Fruit fly (Drosophila melanogaster) whole organism, adult: ENCODE results near the gene Jarid2.

Experiments used
- CG11617 ChIP-seq: fragments of 200-800 bp; sonication (Bioruptor generic); optimal IDR thresholded peaks from 2 replicates; lab custom pipeline; 2017; ENCODE audit warnings: mild to moderate bottlenecking, missing biosample characterization, missing genetic modification reagents, missing genetic modification characterization
- CG12768 ChIP-seq: fragments of 200-800 bp; sonication (Bioruptor generic); optimal IDR thresholded peaks from 2 replicates; lab custom pipeline; 2017; ENCODE audit warnings: missing biosample characterization, missing genetic modification characterization, mild to moderate bottlenecking, moderate library complexity, missing genetic modification reagents
- CG14711 ChIP-seq: fragments of 200-800 bp; sonication (Bioruptor generic); optimal IDR thresholded peaks from 2 replicates; lab custom pipeline; 2018; ENCODE audit warnings: missing biosample characterization, mild to moderate bottlenecking, missing genetic modification characterization, moderate library complexity
- CG5204 ChIP-seq: fragments of 200-800 bp; sonication (Bioruptor generic); optimal IDR thresholded peaks from 2 replicates; lab custom pipeline; 2016; ENCODE audit warnings: missing biosample characterization, missing genetic modification characterization
- CG7101 ChIP-seq: fragments of 200-800 bp; sonication (Bioruptor generic); optimal IDR thresholded peaks from 2 replicates; lab custom pipeline; 2018; ENCODE audit warnings: missing biosample characterization, mild to moderate bottlenecking, missing genetic modification characterization, moderate library complexity
- Hr96 ChIP-seq: fragments of 200-800 bp; sonication (Bioruptor generic); optimal IDR thresholded peaks from 2 replicates; lab custom pipeline; 2016; ENCODE audit warnings: missing biosample characterization, missing genetic modification characterization
- Mnt ChIP-seq: fragments of 200-800 bp; sonication (Bioruptor generic); optimal IDR thresholded peaks from 2 replicates; lab custom pipeline; 2016; ENCODE audit warnings: missing biosample characterization, mild to moderate bottlenecking, missing genetic modification characterization
- bab1 ChIP-seq: fragments of 200-800 bp; sonication (Bioruptor generic); optimal IDR thresholded peaks from 3 replicates; lab custom pipeline; 2019; ENCODE audit warnings: missing biosample characterization, mild to moderate bottlenecking, missing genetic modification characterization, moderate library complexity
- cic ChIP-seq: fragments of 200-800 bp; sonication (Bioruptor generic); optimal IDR thresholded peaks from 2 replicates; lab custom pipeline; 2017; ENCODE audit warnings: missing biosample characterization, mild to moderate bottlenecking, missing genetic modification characterization, moderate library complexity
- kay ChIP-seq: fragments of 200-800 bp; sonication (Bioruptor generic); peaks from one replicate; lab custom pipeline; 2016; ENCODE audit warnings: missing biosample characterization, missing genetic modification characterization, borderline replicate concordance
- ovo ChIP-seq: fragments of 200-800 bp; sonication (Bioruptor generic); optimal IDR thresholded peaks from 2 replicates; lab custom pipeline; 2016; ENCODE audit warnings: missing biosample characterization, missing genetic modification characterization
- pad ChIP-seq: fragments of 200-800 bp; sonication (Bioruptor generic); optimal IDR thresholded peaks from 3 replicates; lab custom pipeline; 2017; ENCODE audit warnings: missing biosample characterization, missing genetic modification characterization, mild to moderate bottlenecking, moderate library complexity, missing genetic modification reagents
- tj ChIP-seq: fragments of 200-800 bp; sonication (Bioruptor generic); optimal IDR thresholded peaks from 3 replicates; lab custom pipeline; 2017; ENCODE audit warnings: missing biosample characterization, mild to moderate bottlenecking, missing genetic modification characterization, moderate library complexity
- toe ChIP-seq: fragments of 200-800 bp; sonication (Bioruptor generic); optimal IDR thresholded peaks from 2 replicates; lab custom pipeline; 2016; ENCODE audit warnings: missing biosample characterization, missing genetic modification characterization

The Jarid2 gene

dm6 chr3L:9525444-9525843, 48.6 kb downstream of the Jarid2 start, which contains the start of gene CG33700:
Gene CG33700 (minus strand): TSS chr3L:9525544.
- no peak for TF ChIP-seq cic (GFP tag; lab: Kevin White, UChicago)
- TF ChIP-seq CG12768 (GFP tag; lab: Kevin White, UChicago) = no peak
- no peak for TF ChIP-seq Mnt (GFP tag; lab: Kevin White, UChicago)

- no peak for TF ChIP-seq kay (GFP tag; lab: Kevin White, UChicago)
- no peak for TF ChIP-seq CG12768 (GFP tag; lab: Kevin White, UChicago)
- no peak for TF ChIP-seq CG14711 (tag; lab: Kevin White, UChicago)
- no peak for TF ChIP-seq ovo
- TF ChIP-seq tj (GFP tag; lab: Kevin White, UChicago) = no peak
- no peak for TF ChIP-seq bab1 (GFP tag; lab: Kevin White, UChicago)
- TF ChIP-seq Hr96 (GFP tag; lab: Kevin White, UChicago) = no peak
- TF ChIP-seq toe (GFP tag; lab: Kevin White, UChicago) = no peak
- TF ChIP-seq pad (GFP tag; lab: Kevin White, UChicago) = no peak
- no peak for TF ChIP-seq CG7101 (tag; lab: Kevin White, UChicago)
- TF ChIP-seq CG5204 (GFP tag; lab: Kevin White, UChicago) = no peak
- TF ChIP-seq CG11617 (GFP tag; lab: Kevin White, UChicago) = no peak
These were observed 52.0 kb downstream of the Jarid2 start, which contains the start of gene Or67a for dm6 chr3L:9528835-9529234. Gene Or67a (plus strand): TSS chr3L:9529067.
